Worm (Caenorhabditis elegans) whole organism, L3 larva: ENCODE results near the gene asd-1.

ENCODE experiments used
- R02D3.7 ChIP-seq: fragments of 150-350 bp; optimal IDR thresholded peaks from 2 replicates; lab custom pipeline; 2014; ENCODE audit warnings: missing biosample characterization, missing genetic modification characterization
- aly-2 ChIP-seq: fragments of 150-350 bp; optimal IDR thresholded peaks from 2 replicates; lab custom pipeline; 2014; ENCODE audit warnings: missing biosample characterization, missing genetic modification characterization
- ceh-28 ChIP-seq: fragments of 150-350 bp; optimal IDR thresholded peaks from 2 replicates; lab custom pipeline; 2014; ENCODE audit warnings: missing biosample characterization, missing genetic modification reagents, missing genetic modification characterization
- ceh-82 ChIP-seq: fragments of 150-350 bp; optimal IDR thresholded peaks from 2 replicates; lab custom pipeline; 2014; ENCODE audit warnings: missing biosample characterization, missing genetic modification characterization
- ceh-9 ChIP-seq: sonication (generic microtip); optimal IDR thresholded peaks from 2 replicates; lab custom pipeline; 2018; ENCODE audit warnings: missing biosample characterization, missing genetic modification characterization
- elt-2 ChIP-seq: sonication (generic microtip); optimal IDR thresholded peaks from 2 replicates; lab custom pipeline; 2016; ENCODE audit warnings: missing genetic modification reagents, mild to moderate bottlenecking, missing genetic modification characterization, missing compliant biosample characterization
- elt-3 ChIP-seq, 3 experiments: fragments of 150-350 bp in 1 of 3; sonication (generic microtip) in 2 of 3; optimal IDR thresholded peaks; 2 replicates in 2 of 3; 4 replicates in 1 of 3; lab custom pipeline; 2014 to 2017; ENCODE audit warnings: missing biosample characterization in 3 of 3, missing genetic modification characterization in 3 of 3
- eor-1 ChIP-seq, 2 experiments: fragments of 150-350 bp; optimal IDR thresholded peaks; 2 replicates each; lab custom pipeline; 2014 to 2018; ENCODE audit warnings: missing biosample characterization in 2 of 2, missing genetic modification characterization in 2 of 2
- fkh-10 ChIP-seq: sonication (generic microtip); optimal IDR thresholded peaks from 2 replicates; lab custom pipeline; 2017; ENCODE audit warnings: missing biosample characterization, missing genetic modification reagents, missing genetic modification characterization
- fkh-2 ChIP-seq: fragments of 150-350 bp; optimal IDR thresholded peaks from 2 replicates; lab custom pipeline; 2014; ENCODE audit warnings: missing biosample characterization, missing genetic modification reagents, missing genetic modification characterization
- hmg-11 ChIP-seq: sonication (generic microtip); optimal IDR thresholded peaks from 2 replicates; lab custom pipeline; 2016; ENCODE audit warnings: missing genetic modification characterization, missing compliant biosample characterization
- jun-1 ChIP-seq: fragments of 150-350 bp; optimal IDR thresholded peaks from 2 replicates; lab custom pipeline; 2014; ENCODE audit warnings: missing biosample characterization, missing genetic modification reagents, missing genetic modification characterization
- lin-15B ChIP-seq: fragments of 150-350 bp; optimal IDR thresholded peaks from 2 replicates; lab custom pipeline; 2014; ENCODE audit warnings: missing biosample characterization, missing genetic modification characterization
- lin-39 ChIP-seq: fragments of 150-350 bp; optimal IDR thresholded peaks from 2 replicates; lab custom pipeline; 2018; ENCODE audit warnings: missing biosample characterization, missing genetic modification reagents, missing genetic modification characterization
- lsy-12 ChIP-seq: sonication (generic microtip); optimal IDR thresholded peaks from 2 replicates; lab custom pipeline; 2016; ENCODE audit warnings: mild to moderate bottlenecking, missing genetic modification characterization, missing compliant biosample characterization
- nfya-1 ChIP-seq: sonication (generic microtip); optimal IDR thresholded peaks from 2 replicates; lab custom pipeline; 2017; ENCODE audit warnings: missing genetic modification characterization, mild to moderate bottlenecking, missing compliant biosample characterization, antibody characterized with exemption, moderate library complexity; ENCODE audit not compliant: insufficient read depth
- nhr-11 ChIP-seq: fragments of 150-350 bp; optimal IDR thresholded peaks from 2 replicates; lab custom pipeline; 2014; ENCODE audit warnings: missing biosample characterization, missing genetic modification characterization
- nhr-12 ChIP-seq: fragments of 150-350 bp; optimal IDR thresholded peaks from 2 replicates; lab custom pipeline; 2014; ENCODE audit warnings: missing biosample characterization, missing genetic modification characterization
- nhr-237 ChIP-seq: fragments of 150-350 bp; optimal IDR thresholded peaks from 2 replicates; lab custom pipeline; 2014; ENCODE audit warnings: missing biosample characterization, missing genetic modification characterization
- nhr-25 ChIP-seq: sonication (generic microtip); optimal IDR thresholded peaks from 2 replicates; lab custom pipeline; 2017; ENCODE audit warnings: missing biosample characterization, missing genetic modification characterization
- nhr-43 ChIP-seq: sonication (generic microtip); optimal IDR thresholded peaks from 2 replicates; lab custom pipeline; 2016; ENCODE audit warnings: mild to moderate bottlenecking, missing genetic modification characterization, missing compliant biosample characterization; ENCODE audit not compliant: poor library complexity, severe bottlenecking
- nhr-67 ChIP-seq: fragments of 150-350 bp; optimal IDR thresholded peaks from 2 replicates; lab custom pipeline; 2014; ENCODE audit warnings: missing biosample characterization, missing genetic modification characterization
- pha-4 ChIP-seq: fragments of 150-350 bp; optimal IDR thresholded peaks from 2 replicates; lab custom pipeline; 2014; ENCODE audit warnings: missing biosample characterization, missing genetic modification reagents, missing genetic modification characterization
- pqm-1 ChIP-seq: fragments of 150-350 bp; optimal IDR thresholded peaks from 2 replicates; lab custom pipeline; 2017; ENCODE audit warnings: missing biosample characterization, missing genetic modification characterization, inconsistent platforms
- skn-1 ChIP-seq: fragments of 150-350 bp; optimal IDR thresholded peaks from 2 replicates; lab custom pipeline; 2014; ENCODE audit warnings: missing biosample characterization, missing genetic modification characterization
- snpc-4 ChIP-seq: fragments of 150-350 bp; optimal IDR thresholded peaks from 2 replicates; lab custom pipeline; 2014; ENCODE audit warnings: missing biosample characterization, missing genetic modification characterization
- tbx-2 ChIP-seq: sonication (generic microtip); optimal IDR thresholded peaks from 2 replicates; lab custom pipeline; 2016; ENCODE audit warnings: mild to moderate bottlenecking, missing genetic modification characterization, missing compliant biosample characterization
- unc-62 ChIP-seq: fragments of 150-350 bp; sonication (generic microtip); optimal IDR thresholded peaks from 4 replicates; lab custom pipeline; 2014; ENCODE audit warnings: missing biosample characterization, missing genetic modification reagents, missing genetic modification characterization
- zag-1 ChIP-seq: fragments of 150-350 bp; optimal IDR thresholded peaks from 2 replicates; lab custom pipeline; 2014; ENCODE audit warnings: missing biosample characterization, missing genetic modification characterization
- ztf-11 ChIP-seq: fragments of 150-350 bp; optimal IDR thresholded peaks from 2 replicates; lab custom pipeline; 2014; ENCODE audit warnings: missing biosample characterization, missing genetic modification characterization

The asd-1 gene

DNA sequence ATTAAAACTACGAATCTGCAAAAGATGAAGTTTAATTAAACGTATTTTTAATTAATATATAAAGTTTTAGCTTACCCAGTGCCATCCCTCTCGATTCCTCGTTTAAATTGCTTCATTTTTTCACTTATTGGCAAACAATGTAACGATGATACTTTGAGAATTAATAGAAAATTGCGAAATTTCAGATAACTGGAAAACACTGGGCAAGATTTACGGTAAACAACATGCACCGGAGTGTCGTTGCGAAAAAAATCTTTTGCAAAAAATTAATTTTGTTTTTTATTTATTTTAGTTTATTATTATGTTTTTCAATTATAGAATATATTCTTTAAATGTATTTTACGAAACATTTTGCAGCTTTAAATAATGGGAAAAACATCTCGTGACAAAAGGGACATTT is 7.0 kb downstream of the asd-1 start, which contains the start of the genes pelo-1 and R74.7:
Gene pelo-1, minus strand, starts transcription at position 151 of the 400 bp plus-strand sequence.
Gene R74.7, plus strand, starts transcription at position 358 of the 400 bp plus-strand sequence.
- TF ChIP-seq nfya-1 (tag; lab: Kevin White, UChicago): peak; percentile 43
- no peak for TF ChIP-seq skn-1 (tag; lab: Kevin White, UChicago)
- TF ChIP-seq lin-15B: peak; percentile 48
- TF ChIP-seq lsy-12 (tag; lab: Kevin White, UChicago): no peak
- no peak for TF ChIP-seq fkh-10
- TF ChIP-seq R02D3.7 (tag; lab: Kevin White, UChicago): peak; percentile 88
- TF ChIP-seq pha-4 (tag; lab: Kevin White, UChicago): peak; percentile 64

DNA sequence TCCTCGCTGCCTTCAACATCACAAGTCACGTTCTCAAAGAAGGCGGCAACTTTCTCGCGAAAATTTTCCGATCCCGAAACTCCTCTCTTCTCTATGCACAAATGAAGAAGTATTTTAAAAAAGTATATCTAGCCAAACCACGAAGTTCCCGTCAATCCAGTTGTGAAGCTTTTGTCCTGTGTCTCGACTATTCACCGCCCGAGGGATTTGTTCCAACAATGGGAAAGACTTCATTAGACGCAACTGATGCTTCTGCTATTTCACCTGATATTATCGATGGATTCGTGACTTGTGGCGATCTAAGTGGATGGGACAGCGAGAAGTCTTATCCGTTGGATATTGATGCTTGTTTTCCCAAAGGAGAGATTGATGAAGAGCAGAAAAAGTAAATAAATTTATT is 7.9 kb downstream of the asd-1 start:
- TF ChIP-seq nhr-11 (tag; lab: Kevin White, UChicago) (no peak), ztf-11 (tag; lab: Kevin White, UChicago) (no peak), elt-3 (tag; optimal IDR thresholded peaks at IDR 0.05; lab: Kevin White, UChicago) (no peak), fkh-2 (tag; lab: Kevin White, UChicago) (no peak), nhr-67 (tag; lab: Kevin White, UChicago) (no peak), nfya-1 (tag; lab: Kevin White, UChicago) (no peak), aly-2 (tag; lab: Kevin White, UChicago) (no peak), nhr-237 (tag; lab: Kevin White, UChicago) (no peak), zag-1 (tag; lab: Kevin White, UChicago) (no peak), pqm-1 (tag; lab: Kevin White, UChicago) (no peak), nhr-25 (tag; lab: Kevin White, UChicago) (no peak), nhr-43 (tag; lab: Kevin White, UChicago) (no peak)

DNA sequence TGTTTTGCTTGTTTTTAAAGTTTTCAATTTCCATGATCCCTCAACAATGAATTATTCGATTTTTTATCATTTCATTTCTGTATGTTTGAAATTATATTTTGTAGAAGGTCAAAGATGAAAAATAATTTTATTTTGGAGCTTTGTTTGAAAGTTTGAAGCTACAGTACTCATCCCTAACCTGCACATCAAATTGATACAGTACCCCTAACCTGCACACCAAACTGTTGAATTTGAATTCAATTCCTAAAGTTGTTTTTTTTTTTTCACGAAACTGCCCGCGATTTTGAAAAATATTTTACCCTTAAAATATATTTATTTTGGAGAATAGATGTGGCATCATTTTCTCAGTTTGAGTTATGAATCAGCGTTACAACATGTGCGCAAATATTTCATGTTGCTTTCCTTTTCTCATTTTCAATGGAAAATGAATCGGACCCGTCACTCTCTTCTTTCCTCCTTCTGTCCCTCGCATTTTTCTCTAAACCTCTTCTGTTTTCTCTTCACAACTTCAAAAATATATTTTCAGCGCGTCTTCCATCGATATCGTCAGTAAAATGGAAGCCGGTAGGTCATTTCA is 8.8 kb downstream of the asd-1 start, which contains the start of gene R74.8:
Gene R74.8, plus strand, starts transcription at position 527 of the 577 bp plus-strand sequence.
- TF ChIP-seq pqm-1 (tag; lab: Kevin White, UChicago): no peak
- peak; percentile 11 for TF ChIP-seq nfya-1 (tag; lab: Kevin White, UChicago)

DNA sequence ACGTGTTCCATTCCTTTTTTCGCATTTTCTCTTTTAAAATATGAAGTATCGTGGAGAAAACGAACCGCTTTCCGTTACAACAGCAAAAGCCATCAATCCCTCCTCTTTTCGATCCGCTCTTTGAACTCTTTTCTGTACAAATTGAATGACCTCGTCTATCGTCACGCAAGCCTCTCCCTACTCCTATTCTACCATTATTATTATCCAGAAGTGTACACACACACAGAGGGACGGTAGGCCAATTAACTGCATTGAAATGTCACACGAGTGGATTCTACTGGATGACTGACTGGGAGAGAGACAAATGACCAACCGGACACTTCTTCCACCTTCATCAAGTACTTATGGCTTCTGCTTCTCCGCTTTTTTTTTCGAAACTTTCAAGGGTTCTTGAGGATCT is 11.1 kb downstream of the asd-1 start:
- TF ChIP-seq snpc-4 (tag; lab: Kevin White, UChicago) (no peak), zag-1 (tag; lab: Kevin White, UChicago) (no peak), hmg-11 (tag; lab: Kevin White, UChicago) (no peak), nhr-12 (tag; lab: Kevin White, UChicago) (no peak), tbx-2 (tag; lab: Kevin White, UChicago) (no peak), nhr-25 (tag; lab: Kevin White, UChicago) (no peak), jun-1 (tag; lab: Kevin White, UChicago) (no peak), unc-62 (GFP tag; lab: Kevin White, UChicago) (no peak), lin-39 (tag; lab: Kevin White, UChicago) (no peak), ceh-82 (tag; lab: Kevin White, UChicago) (no peak), ceh-9 (tag; lab: Kevin White, UChicago) (no peak), R02D3.7 (tag; lab: Kevin White, UChicago) (no peak), lsy-12 (tag; lab: Kevin White, UChicago) (no peak), pha-4 (tag; lab: Kevin White, UChicago) (no peak), ceh-28 (no peak), elt-2 (tag; lab: Kevin White, UChicago) (no peak), eor-1 (tag; optimal IDR thresholded peaks at IDR 0.05; lab: Kevin White, UChicago) (no peak), nhr-237 (tag; lab: Kevin White, UChicago) (no peak), lin-15B (no peak)
- TF ChIP-seq, all 47 proteins: peak for 0

DNA sequence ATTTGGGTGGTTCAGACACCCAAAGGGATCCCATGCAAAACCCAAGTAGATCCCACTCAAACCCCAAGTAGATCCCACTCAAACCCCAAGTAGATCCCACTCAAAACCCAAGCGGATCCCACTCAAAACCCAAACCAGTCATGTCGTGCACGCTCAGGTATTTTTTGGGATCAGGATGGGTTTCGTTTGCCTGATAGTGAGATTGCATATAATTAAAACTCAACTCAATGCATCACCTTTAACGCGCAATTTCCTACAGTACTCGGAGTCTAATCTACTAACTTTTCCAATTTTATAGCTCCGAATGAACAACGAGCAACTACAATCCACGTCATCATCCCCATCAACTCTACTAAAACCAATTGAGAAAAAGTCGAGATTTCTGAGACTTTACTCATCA is 12.1 kb downstream of the asd-1 start, which contains the start of gene phlp-2:
Gene phlp-2, plus strand, starts transcription at position 301 of the 400 bp plus-strand sequence.
- TF ChIP-seq skn-1 (tag; lab: Kevin White, UChicago) (no peak), nhr-67 (tag; lab: Kevin White, UChicago) (no peak), elt-2 (tag; lab: Kevin White, UChicago) (no peak)
